Fruit fly (Drosophila melanogaster): ENCODE results near the gene CBP.
A peak's percentile ranks its signal among the peaks of the same experiment; 100 is the strongest.

Gene CBP

DNA sequence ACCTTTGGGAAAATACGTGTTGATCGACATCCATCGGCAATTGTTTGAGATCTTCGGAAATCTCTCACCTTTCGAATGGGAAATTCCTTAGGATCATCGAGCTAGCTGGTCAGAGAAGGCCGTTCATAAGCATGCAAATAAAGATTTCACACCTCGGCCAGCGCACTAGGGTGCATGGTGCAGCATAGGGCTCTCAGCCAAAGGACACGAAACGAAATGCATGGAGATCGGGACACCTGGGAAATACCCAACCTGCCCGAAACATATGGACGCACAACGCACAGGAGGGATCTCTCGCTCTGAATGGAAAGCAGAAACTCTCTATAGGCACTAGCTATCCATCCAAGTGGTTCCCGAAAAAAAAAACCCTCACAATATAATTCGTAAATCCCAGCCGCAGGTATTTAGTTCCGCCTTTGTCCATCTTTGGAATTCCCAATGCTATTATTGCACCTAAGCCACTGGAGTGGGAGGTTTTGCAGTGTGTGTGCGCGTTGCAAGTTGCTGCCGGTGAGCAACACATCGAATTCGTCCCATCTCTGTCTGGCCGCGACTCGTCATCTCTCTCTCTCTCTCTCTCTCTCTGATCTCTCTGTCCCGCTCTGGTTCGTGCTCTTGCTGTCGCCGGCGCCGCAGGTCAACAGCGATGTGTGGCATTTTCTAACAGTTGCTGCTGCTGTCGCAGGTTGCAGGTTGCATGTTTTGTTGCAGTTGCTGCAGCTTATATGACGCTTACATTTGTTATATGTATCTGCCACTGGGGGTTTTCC is 16.5 kb upstream of the CBP start:
- TF ChIP-seq noc (tag; optimal IDR thresholded peaks at IDR 0.05), result no peak

DNA sequence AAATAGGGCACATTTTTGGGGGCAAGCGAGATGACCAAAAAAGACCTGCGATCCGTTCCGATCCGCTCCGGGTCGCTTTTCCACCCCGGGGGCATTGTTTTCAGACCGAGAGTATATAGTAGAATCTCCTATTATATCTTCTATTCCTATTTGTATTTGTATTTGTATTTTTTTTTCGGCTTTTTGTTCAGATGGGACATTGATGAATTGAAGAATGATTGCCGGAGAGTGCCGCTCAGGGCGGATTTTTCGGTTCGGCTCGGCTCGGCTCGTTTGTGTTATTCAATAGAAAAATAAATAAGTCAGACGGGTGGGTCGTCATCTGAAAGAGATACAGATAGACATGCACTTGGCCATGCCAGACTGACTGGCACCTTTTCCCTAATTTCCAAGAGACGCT is 15.3 kb upstream of the CBP start:
- no peak for TF ChIP-seq noc (tag; optimal IDR thresholded peaks at IDR 0.05)

DNA sequence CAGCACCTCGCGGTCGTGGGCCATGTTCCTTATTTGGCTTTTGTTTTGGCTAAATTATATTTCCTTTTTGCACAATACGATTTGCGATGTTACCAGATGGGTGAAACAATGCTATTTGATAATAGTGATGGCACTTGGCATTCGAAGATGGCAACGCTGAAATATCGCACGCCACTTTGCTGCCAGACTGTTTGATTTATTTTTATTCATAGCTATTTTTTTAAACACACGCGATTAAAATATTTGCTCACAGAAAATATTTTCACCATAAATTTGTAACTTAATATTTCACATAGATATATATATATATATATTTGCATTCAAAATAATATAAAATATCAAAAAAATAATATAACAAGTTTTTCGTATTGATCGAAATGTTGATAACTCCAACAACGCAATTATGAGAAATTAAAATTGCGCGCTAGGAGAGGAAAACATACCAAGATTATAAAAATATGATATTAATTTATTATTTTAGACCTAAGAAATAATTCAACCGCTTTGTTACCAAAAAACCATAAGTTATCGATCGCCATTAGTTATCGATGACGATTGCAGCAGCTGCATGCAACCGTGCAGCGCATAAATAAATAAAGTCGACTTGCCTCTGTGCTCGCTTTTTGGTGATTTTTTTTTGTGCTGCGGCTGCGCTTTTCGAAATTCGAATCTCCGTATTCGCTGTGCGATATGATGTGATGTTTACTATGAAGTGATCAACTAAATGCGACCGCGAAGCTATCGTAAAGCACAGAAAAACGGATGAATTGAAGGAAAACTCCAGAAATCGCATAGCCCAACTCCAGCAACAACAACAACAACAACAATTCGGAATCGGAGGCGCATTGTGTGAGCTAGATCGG is 13.3 kb upstream of the CBP start, which contains the start of the genes Atg5 and Dok:
Gene Atg5, minus strand, starts transcription at position 122 of the 863 bp plus-strand sequence.
Gene Dok, plus strand, starts transcription at position 566 of the 863 bp plus-strand sequence.
- TF ChIP-seq noc (tag; optimal IDR thresholded peaks at IDR 0.05), result no peak

DNA sequence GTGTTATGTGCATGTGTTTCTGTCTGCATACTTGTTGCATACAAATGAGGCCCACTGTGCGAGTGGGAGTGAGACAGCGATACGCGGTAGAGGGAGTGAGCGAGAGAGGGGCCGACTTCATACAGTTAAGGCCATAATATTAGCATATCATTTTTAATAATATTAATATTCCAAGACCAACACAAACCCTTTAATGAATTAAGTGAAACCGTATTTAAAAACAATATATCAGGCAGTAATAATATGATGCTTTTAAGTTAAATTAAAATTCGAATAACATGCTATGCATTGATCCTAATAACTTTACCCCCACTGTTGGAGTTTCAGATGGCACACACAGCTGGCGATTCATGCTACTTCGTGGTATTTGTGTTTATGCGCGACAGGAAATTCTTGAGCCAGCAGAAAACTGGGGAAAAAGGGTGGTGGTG is 12.3 kb upstream of the CBP start:
- TF ChIP-seq noc (tag; optimal IDR thresholded peaks at IDR 0.05), result peak; percentile 92

DNA sequence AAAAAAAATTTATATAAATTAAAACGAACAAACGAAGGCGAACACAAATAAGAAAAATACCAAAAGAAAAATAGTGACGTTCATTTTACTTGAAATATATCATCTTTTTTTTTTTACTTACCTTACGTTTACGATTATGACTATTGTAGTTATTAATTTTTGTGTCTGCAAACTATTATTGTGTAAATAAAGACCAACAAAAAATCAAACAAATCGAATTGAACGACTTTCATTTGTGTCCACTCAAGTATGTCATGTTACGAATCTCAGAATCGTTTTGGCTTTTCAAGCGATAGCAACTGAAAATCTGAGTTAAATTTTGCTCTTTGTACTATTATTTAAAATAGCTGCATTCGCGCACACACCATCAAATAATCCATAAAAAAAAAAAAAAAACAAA is 8.4 kb upstream of the CBP start, which contains the start of gene Acsf3:
Gene Acsf3, plus strand, starts transcription at position 301 of the 400 bp plus-strand sequence.
- TF ChIP-seq noc (tag; optimal IDR thresholded peaks at IDR 0.05), result no peak

DNA sequence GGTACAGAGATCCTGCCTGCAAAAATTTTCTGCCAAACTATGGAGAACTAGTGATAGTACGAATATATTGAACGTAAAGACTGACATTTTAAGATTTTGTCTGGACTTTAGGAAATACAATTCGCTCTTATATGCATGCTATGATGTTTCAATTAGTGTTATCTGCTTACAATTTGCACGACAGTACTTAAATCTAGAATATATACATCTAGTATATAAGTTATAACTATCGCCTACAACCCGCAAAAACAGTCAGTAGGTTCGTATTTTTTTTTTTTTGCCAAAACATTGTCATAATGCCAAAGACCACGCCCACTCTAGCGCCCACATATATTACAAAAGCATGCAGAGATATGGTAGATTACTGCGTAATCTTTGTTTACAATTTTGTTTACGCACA is 5.1 kb upstream of the CBP start, which contains the start of gene CG42780:
Gene CG42780, minus strand, starts transcription at position 101 of the 400 bp plus-strand sequence.
- TF ChIP-seq noc (tag; optimal IDR thresholded peaks at IDR 0.05), result no peak

DNA sequence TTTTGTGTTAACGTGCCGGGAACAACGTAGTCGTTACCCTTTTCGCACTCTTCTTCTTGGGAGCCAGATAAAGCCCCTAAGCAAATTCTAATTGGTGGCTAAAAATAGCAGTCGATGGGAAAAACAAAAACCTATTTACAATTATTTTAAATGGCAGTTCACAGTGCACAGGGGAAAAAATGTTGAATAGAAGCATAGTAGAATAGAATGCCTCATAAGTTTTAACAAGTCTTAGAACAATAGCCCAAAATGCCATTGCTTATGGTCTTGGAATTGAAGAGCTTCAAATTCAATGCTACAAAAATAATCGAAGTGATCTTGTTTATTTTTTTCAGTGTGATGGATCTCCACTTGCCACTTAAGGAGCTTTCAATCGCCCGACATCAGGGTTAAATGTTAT is 4.7 kb upstream of the CBP start:
- no peak for TF ChIP-seq noc (tag; optimal IDR thresholded peaks at IDR 0.05)

DNA sequence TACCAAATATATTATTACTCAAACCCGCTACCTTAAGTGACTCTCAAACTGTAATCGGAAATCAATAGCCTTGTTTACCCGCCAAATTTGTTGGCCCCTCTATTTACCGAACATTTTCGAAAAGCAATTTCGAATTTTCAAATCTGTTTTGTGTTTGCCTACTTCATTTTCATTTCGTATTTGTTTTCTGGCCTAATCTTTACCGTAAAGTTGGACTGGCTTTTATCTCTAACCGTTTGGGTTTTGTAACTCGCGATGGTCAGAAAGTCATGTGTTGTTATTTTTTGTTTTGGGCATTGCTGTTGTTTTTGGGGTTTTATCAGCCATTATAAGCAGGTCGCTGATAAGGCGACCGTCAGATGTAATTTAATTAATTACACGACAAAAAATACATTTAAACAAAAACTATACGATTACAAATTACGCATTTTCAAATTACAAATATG is 3.8 kb upstream of the CBP start:
- TF ChIP-seq noc (tag; optimal IDR thresholded peaks at IDR 0.05), result no peak

DNA sequence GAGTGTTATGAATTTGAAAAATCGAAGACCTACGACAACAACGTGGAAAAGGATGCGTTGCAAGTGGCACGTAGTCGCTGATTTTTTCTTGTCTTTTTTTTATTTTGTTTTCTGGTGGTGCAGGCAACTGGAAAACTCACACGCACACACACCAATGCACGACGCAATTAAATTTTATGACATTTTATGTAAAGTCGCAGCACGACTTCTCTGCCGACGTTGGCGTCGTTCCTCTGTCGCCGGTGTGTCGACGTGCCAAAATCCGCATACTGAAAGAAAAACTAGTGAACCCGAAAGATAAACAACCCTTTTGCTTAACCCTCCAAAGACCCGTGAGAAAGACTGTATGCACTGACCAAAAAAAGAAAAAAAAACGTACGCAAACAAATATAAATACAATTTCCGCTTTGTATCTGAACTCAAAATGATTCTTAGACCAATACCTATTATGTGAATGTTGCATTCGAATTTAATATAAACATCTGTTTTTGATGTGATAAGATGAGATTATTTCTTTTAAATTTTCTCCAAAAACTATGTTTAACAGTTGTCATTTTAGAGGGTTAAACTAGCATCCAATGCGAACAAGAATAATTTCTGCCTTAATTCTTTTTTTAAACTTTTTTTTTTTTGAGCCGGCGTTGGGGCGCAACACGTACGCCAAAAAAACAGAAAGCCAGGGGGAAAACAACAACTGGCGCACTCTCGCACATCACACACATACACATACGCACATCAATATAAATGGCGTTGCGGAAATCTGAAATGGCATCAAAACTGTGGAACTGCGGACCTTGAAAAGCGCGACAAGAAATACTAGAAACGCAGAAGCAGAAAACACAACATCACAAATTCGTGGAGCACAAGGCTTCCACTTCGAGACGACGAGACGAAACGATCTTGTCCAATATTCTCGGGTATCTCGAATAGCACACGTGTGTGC is 3.0 kb upstream of the CBP start:
- TF ChIP-seq noc (tag; optimal IDR thresholded peaks at IDR 0.05), result peak; percentile 18

DNA sequence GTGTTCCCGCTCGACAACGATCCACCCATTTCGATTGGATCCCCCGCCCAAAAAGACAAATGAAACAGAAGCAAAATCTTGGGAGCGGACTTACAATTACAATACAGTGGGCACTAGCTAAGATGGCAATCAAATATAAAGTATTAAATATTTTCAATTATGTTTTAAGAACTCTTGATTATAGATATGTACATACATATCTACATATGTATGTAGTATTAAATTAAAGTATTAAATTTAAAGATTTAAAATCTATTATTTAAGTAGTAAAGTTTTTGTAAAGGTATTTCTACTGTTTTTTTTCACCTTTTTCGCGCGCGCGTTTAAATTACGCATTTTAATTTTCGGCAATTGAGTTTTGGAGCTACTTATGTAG is 2.4 kb upstream of the CBP start:
- no peak for TF ChIP-seq noc (tag; optimal IDR thresholded peaks at IDR 0.05)

DNA sequence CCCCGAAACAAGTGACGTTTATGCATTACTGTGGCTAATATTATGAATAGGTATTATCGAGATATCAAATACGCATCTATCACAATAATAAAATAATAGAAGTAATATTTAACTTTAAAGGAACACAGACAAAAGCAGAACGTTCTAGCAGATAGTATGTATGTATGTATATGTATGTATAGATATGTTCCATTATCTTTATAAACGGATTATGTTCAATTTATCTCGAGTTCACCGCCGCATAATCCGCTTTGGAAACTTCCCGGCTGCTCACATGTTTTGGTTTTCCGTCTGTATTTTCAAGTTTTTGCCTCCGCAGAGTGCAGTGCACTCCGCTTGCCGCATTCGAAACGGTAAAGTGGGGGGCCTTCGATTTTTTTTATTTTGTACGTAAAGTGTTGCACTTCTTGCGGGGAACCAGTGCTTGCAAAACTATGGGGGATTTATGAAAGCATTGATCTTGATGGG is 1.6 kb upstream of the CBP start:
- no peak for TF ChIP-seq noc (tag; optimal IDR thresholded peaks at IDR 0.05)

DNA sequence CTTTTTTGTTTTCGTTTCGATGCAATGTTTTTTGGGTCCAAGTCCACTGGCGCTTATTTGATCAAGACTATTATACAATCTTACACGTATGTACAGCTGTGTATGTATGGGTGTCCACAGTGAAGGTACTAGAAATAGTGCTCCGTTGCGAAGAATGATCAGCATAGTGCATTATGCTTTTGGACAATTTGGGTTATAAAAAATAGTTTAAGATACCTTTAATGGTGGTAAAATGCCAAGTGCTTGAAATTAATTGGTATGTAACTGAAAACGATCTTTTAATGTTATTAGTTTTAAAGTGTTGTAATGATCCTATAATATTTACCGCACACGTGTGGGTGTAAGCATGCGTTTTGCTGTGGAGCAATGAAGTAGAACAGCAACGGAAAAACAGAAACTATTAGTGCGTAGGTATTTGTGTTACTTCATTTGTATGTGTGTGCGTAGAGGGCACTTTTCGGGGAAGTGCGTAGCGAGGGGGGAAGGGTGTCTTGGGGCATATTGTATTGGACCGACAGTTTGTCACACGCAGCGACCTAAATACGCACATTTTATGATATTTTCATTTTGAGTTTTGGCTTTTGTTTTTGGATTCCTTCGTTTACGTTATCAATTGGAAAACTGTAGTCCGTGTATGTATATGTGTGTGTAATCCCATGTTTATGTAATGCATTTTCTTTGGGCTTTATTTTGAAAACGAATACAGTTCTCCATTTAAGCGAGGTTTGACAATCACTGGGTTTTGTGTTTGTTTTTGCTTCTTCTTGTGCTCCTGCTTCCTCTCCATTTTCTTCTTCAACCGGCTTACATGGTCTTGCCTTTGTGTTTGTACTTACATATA is 811 bp upstream of the CBP start:
- TF ChIP-seq noc (tag; optimal IDR thresholded peaks at IDR 0.05), result no peak

DNA sequence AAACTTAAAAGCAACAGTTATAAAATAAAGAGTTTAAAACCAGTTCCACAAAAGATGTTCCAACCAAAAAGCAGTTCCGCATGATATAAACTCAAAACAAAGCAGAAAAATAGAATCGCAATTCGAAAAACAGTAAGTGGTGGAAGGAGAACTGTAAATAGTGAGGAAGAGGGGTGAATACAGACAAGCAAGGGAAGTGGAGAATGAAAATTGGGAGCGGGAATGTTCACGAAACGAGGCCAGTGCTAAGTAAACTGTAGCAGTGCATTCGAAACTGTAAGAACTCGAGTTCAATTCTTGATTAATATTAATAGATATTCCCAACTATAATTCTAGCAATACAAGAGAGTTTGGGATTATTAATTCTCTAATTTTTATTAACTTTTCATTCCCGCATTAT is 823 bp downstream of the CBP start:
- TF ChIP-seq noc (tag; optimal IDR thresholded peaks at IDR 0.05), result no peak

DNA sequence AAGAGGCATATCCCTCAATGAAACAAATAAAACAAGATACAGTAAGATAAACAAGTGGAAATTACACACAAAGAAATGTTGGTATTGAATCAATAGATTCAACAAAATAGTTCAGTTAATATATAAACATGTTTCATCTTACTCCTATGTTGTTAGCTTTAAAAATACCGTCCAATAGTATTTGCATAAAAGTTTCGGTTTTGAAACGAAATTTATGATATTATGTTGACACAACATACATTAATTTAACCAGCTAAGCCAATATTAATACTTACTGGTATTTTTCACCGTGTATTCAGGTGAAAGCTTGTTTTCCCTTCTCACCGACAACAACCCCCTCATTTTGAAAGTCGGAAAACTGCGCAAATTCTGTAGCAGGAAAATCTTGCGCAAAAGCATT is 1.4 kb downstream of the CBP start:
- TF ChIP-seq noc (tag; optimal IDR thresholded peaks at IDR 0.05), result no peak
